Worm (Caenorhabditis elegans) whole organism, L1 larva: Measurements from ENCODE around the gene fis-1.

Experiments
- C16A3.4 ChIP-seq: fragments of 150-350 bp; optimal IDR thresholded peaks from 2 replicates; lab custom pipeline; 2014; ENCODE audit warnings: missing biosample characterization, missing genetic modification characterization
- Y116A8C.19 ChIP-seq: sonication (generic microtip); optimal IDR thresholded peaks from 2 replicates; lab custom pipeline; 2016; ENCODE audit warnings: missing compliant biosample characterization, missing genetic modification characterization, borderline replicate concordance
- ama-1 ChIP-seq: fragments of 150-350 bp; optimal IDR thresholded peaks from 2 replicates; lab custom pipeline; 2014
- ceh-90 ChIP-seq: sonication (generic microtip); optimal IDR thresholded peaks from 2 replicates; lab custom pipeline; 2016; ENCODE audit warnings: missing genetic modification characterization, missing compliant biosample characterization
- ces-1 ChIP-seq: fragments of 150-350 bp; optimal IDR thresholded peaks from 2 replicates; lab custom pipeline; 2014; ENCODE audit warnings: missing biosample characterization, missing genetic modification reagents, missing genetic modification characterization
- dsc-1 ChIP-seq: sonication (generic microtip); optimal IDR thresholded peaks from 2 replicates; lab custom pipeline; 2016; ENCODE audit warnings: mild to moderate bottlenecking, missing genetic modification characterization, missing compliant biosample characterization
- efl-3 ChIP-seq: fragments of 200-800 bp; sonication (Bioruptor generic); optimal IDR thresholded peaks from 2 replicates; lab custom pipeline; 2018; ENCODE audit warnings: mild to moderate bottlenecking, missing genetic modification characterization, missing compliant biosample characterization
- fkh-8 ChIP-seq: sonication (generic microtip); optimal IDR thresholded peaks from 2 replicates; lab custom pipeline; 2016; ENCODE audit warnings: mild to moderate bottlenecking, missing genetic modification characterization, missing compliant biosample characterization
- fos-1 ChIP-seq: fragments of 150-350 bp; optimal IDR thresholded peaks from 2 replicates; lab custom pipeline; 2014; ENCODE audit warnings: missing biosample characterization, missing genetic modification characterization
- isw-1 ChIP-seq: fragments of 200-800 bp; sonication (Bioruptor generic); IDR thresholded peaks from 2 replicates; pipeline ENCODE4 v1.3.6; 2022; ENCODE audit warnings: missing genetic modification characterization, missing compliant biosample characterization
- jun-1 ChIP-seq: fragments of 150-350 bp; optimal IDR thresholded peaks from 2 replicates; lab custom pipeline; 2014; ENCODE audit warnings: missing biosample characterization, missing genetic modification reagents, missing genetic modification characterization
- lin-15B ChIP-seq: fragments of 150-350 bp; sonication (generic microtip); optimal IDR thresholded peaks from 3 replicates; lab custom pipeline; 2014; ENCODE audit warnings: missing biosample characterization, missing genetic modification characterization
- mep-1 ChIP-seq: fragments of 150-350 bp; optimal IDR thresholded peaks from 2 replicates; lab custom pipeline; 2014; ENCODE audit warnings: missing biosample characterization, missing genetic modification characterization
- nhr-19 ChIP-seq: fragments of 200-800 bp; sonication (Bioruptor generic); conservative IDR thresholded peaks from 2 replicates; pipeline ENCODE4 v1.3.6; 2022; ENCODE audit warnings: missing genetic modification characterization, missing compliant biosample characterization
- nhr-20 ChIP-seq: sonication (generic microtip); optimal IDR thresholded peaks from 2 replicates; lab custom pipeline; 2016; ENCODE audit warnings: mild to moderate bottlenecking, missing genetic modification characterization, missing compliant biosample characterization
- nhr-76 ChIP-seq: sonication (generic microtip); optimal IDR thresholded peaks from 2 replicates; lab custom pipeline; 2017; ENCODE audit warnings: missing biosample characterization, missing genetic modification characterization
- skn-1 ChIP-seq: fragments of 150-350 bp; optimal IDR thresholded peaks from 2 replicates; lab custom pipeline; 2014; ENCODE audit warnings: missing biosample characterization, missing genetic modification characterization
- sptf-1 ChIP-seq: fragments of 150-350 bp; optimal IDR thresholded peaks from 2 replicates; lab custom pipeline; 2014; ENCODE audit warnings: missing biosample characterization, missing genetic modification characterization
- swsn-7 ChIP-seq: sonication (generic microtip); optimal IDR thresholded peaks from 2 replicates; lab custom pipeline; 2016; ENCODE audit warnings: missing genetic modification characterization, missing compliant biosample characterization
- unc-62 ChIP-seq: fragments of 150-350 bp; optimal IDR thresholded peaks from 2 replicates; lab custom pipeline; 2014; ENCODE audit warnings: missing biosample characterization, missing genetic modification reagents, missing genetic modification characterization
- unc-98 ChIP-seq: fragments of 200-800 bp; sonication (Bioruptor generic); IDR thresholded peaks from 2 replicates; pipeline ENCODE4 v1.3.6; 2022; ENCODE audit warnings: missing genetic modification characterization, missing compliant biosample characterization
- ztf-4 ChIP-seq: fragments of 150-350 bp; optimal IDR thresholded peaks from 2 replicates; lab custom pipeline; 2014; ENCODE audit warnings: missing biosample characterization, missing genetic modification characterization

fis-1 gene

ce11 chrII:6801262-6801661 is 46.3 kb downstream of the fis-1 start:
- TF ChIP-seq ces-1: no peak
- TF ChIP-seq ceh-90: no peak
- TF ChIP-seq Y116A8C.19 (tag; lab: Kevin White, UChicago): no peak
- TF ChIP-seq unc-62 (GFP tag; lab: Kevin White, UChicago): no peak
- TF ChIP-seq fkh-8: no peak
- TF ChIP-seq skn-1 (tag; lab: Kevin White, UChicago): no peak
- no peak for TF ChIP-seq ama-1 (lab: Kevin White, UChicago)
- no peak for TF ChIP-seq unc-98 (GFP tag; lab: Robert Waterston, UW)
- TF ChIP-seq dsc-1 (tag; lab: Kevin White, UChicago): no peak

- no peak for TF ChIP-seq swsn-7 (tag; lab: Kevin White, UChicago)
- TF ChIP-seq mep-1 (tag; lab: Kevin White, UChicago): no peak
- TF ChIP-seq nhr-19 (GFP tag; lab: Robert Waterston, UW): no peak
- TF ChIP-seq nhr-76 (tag; lab: Kevin White, UChicago): no peak
- no peak for TF ChIP-seq efl-3 (GFP tag; lab: Kevin White, UChicago)
- TF ChIP-seq C16A3.4: no peak
- no peak for TF ChIP-seq fos-1 (tag; lab: Kevin White, UChicago)
- no peak for TF ChIP-seq ztf-4 (tag; lab: Kevin White, UChicago)
- no peak for TF ChIP-seq nhr-20 (tag; lab: Kevin White, UChicago)
- no peak for TF ChIP-seq jun-1
- no peak for TF ChIP-seq sptf-1 (tag; lab: Kevin White, UChicago)
- TF ChIP-seq lin-15B (tag; lab: Kevin White, UChicago): no peak
- no peak for TF ChIP-seq unc-98 (GFP tag; lab: Robert Waterston, UW)
- TF ChIP-seq isw-1 (GFP tag; lab: Robert Waterston, UW): no peak
Measured at ce11 chrII:6803024-6803423, 48.0 kb downstream of the fis-1 start, which contains the start of gene tab-1. Gene tab-1, plus strand, starts transcription at chrII:6803324.
